4 worm cellular contexts compared by ENCODE assay signal in genomic region chrIV:11210781-11211256, ce11.
TF ChIP-seq lines count a peak whose summit lies in the region.

Gene adk-1 (minus strand): TSS chrIV:11210831.

TF ChIP-seq in whole organism, L1 larva, 84 proteins besides CTCF, POLR2A, EP300 and RAD21:
- no peak for TF ChIP-seq nhr-28 (tag; optimal IDR thresholded peaks at IDR 0.05; lab: Kevin White, UChicago)
- TF ChIP-seq lsy-2 (tag; optimal IDR thresholded peaks at IDR 0.05; lab: Kevin White, UChicago) = peak; percentile 11 to 49
- peak in 2 of 3 experiments; percentile 57 to 75 for TF ChIP-seq dpl-1 (GFP tag; optimal IDR thresholded peaks at IDR 0.05; lab: Kevin White, UChicago)
- peak; percentile 6 for TF ChIP-seq blmp-1 (tag; optimal IDR thresholded peaks at IDR 0.05; lab: Kevin White, UChicago)
- peak in 1 of 2 experiments; percentile 68 for TF ChIP-seq efl-1 (optimal IDR thresholded peaks at IDR 0.05; lab: Kevin White, UChicago)
- TF ChIP-seq efl-1 (GFP tag; optimal IDR thresholded peaks at IDR 0.05 in 1 of 2; lab: Kevin White, UChicago) = peak; percentile 73 to 97
- no peak for TF ChIP-seq zip-4 (GFP tag; optimal IDR thresholded peaks at IDR 0.05; lab: Kevin White, UChicago)
- TF ChIP-seq C16A3.4 (tag; optimal IDR thresholded peaks at IDR 0.05; lab: Kevin White, UChicago) = no peak
- no peak for TF ChIP-seq vab-15 (tag; optimal IDR thresholded peaks at IDR 0.05; lab: Kevin White, UChicago)
- TF ChIP-seq ets-5 (GFP tag; IDR thresholded peaks at IDR 0.05; lab: Robert Waterston, UW) = no peak
- TF ChIP-seq F16B12.6 (tag; optimal IDR thresholded peaks at IDR 0.05; lab: Kevin White, UChicago) = no peak
- no peak for TF ChIP-seq lin-39 (tag; optimal IDR thresholded peaks at IDR 0.05; lab: Kevin White, UChicago)
- no peak for TF ChIP-seq egl-13 (tag; optimal IDR thresholded peaks at IDR 0.05; lab: Kevin White, UChicago)
- TF ChIP-seq swsn-7 (tag; optimal IDR thresholded peaks at IDR 0.05; lab: Kevin White, UChicago) = no peak
- no peak for TF ChIP-seq ceh-82 (tag; optimal IDR thresholded peaks at IDR 0.05; lab: Kevin White, UChicago)
- peak; percentile 12 to 68 for TF ChIP-seq lin-35 (GFP tag; optimal IDR thresholded peaks at IDR 0.05; lab: Kevin White, UChicago)
- peak; percentile 2 for TF ChIP-seq xbp-1 (tag; optimal IDR thresholded peaks at IDR 0.05; lab: Kevin White, UChicago)

TF ChIP-seq in whole organism, L3 larva, 47 proteins besides CTCF, POLR2A, EP300 and RAD21:
- TF ChIP-seq fkh-10 (GFP tag; optimal IDR thresholded peaks at IDR 0.05; lab: Kevin White, UChicago) (no peak), nfya-1 (tag; optimal IDR thresholded peaks at IDR 0.05; lab: Kevin White, UChicago; ENCODE audit: insufficient read depth) (peak; percentile 21), lin-15B (tag; optimal IDR thresholded peaks at IDR 0.05; lab: Kevin White, UChicago) (peak; percentile 44)

TF ChIP-seq in whole organism, L4 larva, 104 proteins besides CTCF, POLR2A, EP300 and RAD21:
- no peak for TF ChIP-seq nhr-77 (tag; optimal IDR thresholded peaks at IDR 0.05; lab: Kevin White, UChicago)
- no peak for TF ChIP-seq lin-39 (tag; optimal IDR thresholded peaks at IDR 0.05; lab: Kevin White, UChicago)
- no peak for TF ChIP-seq ama-1 (optimal IDR thresholded peaks at IDR 0.05; lab: Kevin White, UChicago)
- no peak for TF ChIP-seq dmd-9 (GFP tag; IDR thresholded peaks at IDR 0.05; lab: Robert Waterston, UW)
- TF ChIP-seq Y75B8A.6 (GFP tag; IDR thresholded peaks at IDR 0.05; lab: Robert Waterston, UW) = no peak
- TF ChIP-seq lin-1 (GFP tag; IDR thresholded peaks at IDR 0.05; lab: Robert Waterston, UW) = no peak
- peak in 1 of 2 experiments; percentile 13 for TF ChIP-seq lsy-2 (tag; optimal IDR thresholded peaks at IDR 0.05; lab: Kevin White, UChicago)
- no peak for TF ChIP-seq unc-62 (GFP tag; optimal IDR thresholded peaks at IDR 0.05 in 1 of 2; lab: Kevin White, UChicago)
- no peak for TF ChIP-seq unc-62 (tag; optimal IDR thresholded peaks at IDR 0.05; lab: Kevin White, UChicago)
- TF ChIP-seq F37D6.2 (tag; optimal IDR thresholded peaks at IDR 0.05; lab: Kevin White, UChicago) = no peak
- TF ChIP-seq T20F7.1 (GFP tag; optimal IDR thresholded peaks at IDR 0.05; lab: Kevin White, UChicago) = peak; percentile 86
- TF ChIP-seq dpl-1 (GFP tag; optimal IDR thresholded peaks at IDR 0.05; lab: Kevin White, UChicago) = peak; percentile 36
- peak; percentile 16 for TF ChIP-seq nhr-6 (tag; optimal IDR thresholded peaks at IDR 0.05; lab: Kevin White, UChicago)

TF ChIP-seq in whole organism, young adult, 124 proteins besides CTCF, POLR2A, EP300 and RAD21:
- no peak for TF ChIP-seq C17E4.6 (GFP tag; IDR thresholded peaks at IDR 0.05; lab: Robert Waterston, UW)
- TF ChIP-seq attf-3 (GFP tag; conservative IDR thresholded peaks at IDR 0.05; lab: Robert Waterston, UW) = peak; percentile 83
- TF ChIP-seq egrh-3 (GFP tag; IDR thresholded peaks at IDR 0.05; lab: Robert Waterston, UW) = no peak
- no peak for TF ChIP-seq ztf-6 (GFP tag; IDR thresholded peaks at IDR 0.05; lab: Robert Waterston, UW)
- no peak for TF ChIP-seq ceh-91 (GFP tag; IDR thresholded peaks at IDR 0.05; lab: Robert Waterston, UW)
- no peak for TF ChIP-seq fkh-3 (tag; optimal IDR thresholded peaks at IDR 0.05; lab: Kevin White, UChicago)
